Worm (Caenorhabditis elegans) whole organism, L4/young adult: ENCODE results near the gene mrps-10.

Experiments used
- W03F9.2 ChIP-seq: fragments of 150-350 bp; optimal IDR thresholded peaks from 2 replicates; lab custom pipeline; 2014; ENCODE audit warnings: missing biosample characterization, missing genetic modification characterization
- dao-5 ChIP-seq: sonication (generic microtip); optimal IDR thresholded peaks from 2 replicates; lab custom pipeline; 2016; ENCODE audit warnings: missing genotype, missing genetic modification characterization, moderate library complexity, missing compliant biosample characterization
- him-1 ChIP-seq: sonication (generic microtip); optimal IDR thresholded peaks from 2 replicates; lab custom pipeline; 2016; ENCODE audit warnings: missing genotype, missing genetic modification reagents, missing genetic modification characterization, missing compliant biosample characterization

mrps-10 gene

DNA sequence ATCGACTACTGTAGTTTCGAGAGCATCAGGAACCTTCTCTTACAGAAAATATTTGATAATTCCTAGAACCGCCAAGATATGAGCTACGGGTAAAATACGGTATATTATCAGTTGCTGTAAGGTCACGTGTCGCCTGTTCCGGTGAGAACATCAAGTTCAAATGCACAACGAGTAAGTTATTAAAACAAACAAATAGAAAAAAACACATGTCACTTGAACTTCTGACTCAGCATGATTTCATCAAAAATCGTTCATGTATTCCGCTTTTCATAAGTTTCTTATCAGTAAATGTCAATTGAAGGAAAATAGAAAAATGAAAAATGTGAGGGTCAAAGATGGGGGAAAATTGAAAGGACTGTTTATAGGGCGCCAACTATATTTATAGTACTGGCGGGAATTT is 34.3 kb downstream of the mrps-10 start:
- TF ChIP-seq dao-5 (tag; lab: Kevin White, UChicago) (no peak), him-1 (tag; lab: Kevin White, UChicago) (no peak), W03F9.2 (tag; lab: Kevin White, UChicago) (no peak)

DNA sequence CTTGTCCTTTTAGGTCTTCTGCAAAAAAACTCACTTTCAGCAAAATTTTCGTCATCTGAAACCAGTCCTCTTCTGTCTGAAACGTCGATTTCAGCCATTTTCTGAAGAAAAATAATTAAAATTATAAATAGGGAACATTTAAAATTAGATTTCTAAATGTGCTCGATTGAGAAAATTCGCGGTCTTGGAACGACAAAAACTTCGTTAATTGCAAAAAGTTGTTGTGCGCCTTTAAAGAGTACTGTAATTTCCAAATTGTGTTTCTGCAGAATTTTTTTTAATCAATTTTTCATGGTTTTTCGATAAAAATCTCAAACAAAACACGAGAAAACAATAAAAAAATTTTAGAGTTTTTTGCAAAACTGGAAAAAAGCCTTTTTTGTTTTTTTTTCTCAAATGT is 40.5 kb downstream of the mrps-10 start, which contains the start of gene ttm-1:
Gene ttm-1, minus strand, starts transcription at position 101 of the 400 bp plus-strand sequence.
- TF ChIP-seq him-1 (tag; lab: Kevin White, UChicago) (no peak), dao-5 (tag; lab: Kevin White, UChicago) (no peak)

DNA sequence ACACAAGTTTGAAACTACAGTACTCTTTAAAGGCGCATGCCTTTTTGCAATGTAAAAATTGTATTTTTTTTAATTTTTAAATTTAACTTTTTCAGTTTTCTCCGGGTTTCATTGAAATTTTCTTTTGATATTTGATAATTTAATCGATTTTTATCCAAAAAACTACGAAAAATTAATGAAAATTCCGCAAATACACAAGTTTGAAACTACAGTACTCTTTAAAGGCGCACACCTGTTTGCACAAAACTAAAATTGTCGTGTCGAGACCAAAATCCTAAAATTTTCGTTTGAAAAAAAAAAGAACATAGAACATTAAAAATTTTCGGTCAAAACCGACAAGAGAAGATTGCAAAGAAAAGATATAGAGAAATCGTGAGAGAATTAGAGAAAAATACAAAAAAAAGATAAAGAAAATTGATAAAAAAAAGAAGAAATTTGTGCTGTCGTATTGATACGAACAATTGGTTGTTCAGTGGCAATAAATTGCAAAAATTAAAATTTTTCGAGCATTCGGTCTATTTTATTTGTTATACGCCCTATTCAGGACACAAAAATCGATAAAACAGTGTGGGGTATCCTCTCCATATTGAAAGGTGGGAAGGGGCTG is 41.2 kb downstream of the mrps-10 start:
- TF ChIP-seq him-1 (tag; lab: Kevin White, UChicago) = no peak
- TF ChIP-seq dao-5 (tag; lab: Kevin White, UChicago) = no peak
- TF ChIP-seq W03F9.2 (tag; lab: Kevin White, UChicago) = no peak

DNA sequence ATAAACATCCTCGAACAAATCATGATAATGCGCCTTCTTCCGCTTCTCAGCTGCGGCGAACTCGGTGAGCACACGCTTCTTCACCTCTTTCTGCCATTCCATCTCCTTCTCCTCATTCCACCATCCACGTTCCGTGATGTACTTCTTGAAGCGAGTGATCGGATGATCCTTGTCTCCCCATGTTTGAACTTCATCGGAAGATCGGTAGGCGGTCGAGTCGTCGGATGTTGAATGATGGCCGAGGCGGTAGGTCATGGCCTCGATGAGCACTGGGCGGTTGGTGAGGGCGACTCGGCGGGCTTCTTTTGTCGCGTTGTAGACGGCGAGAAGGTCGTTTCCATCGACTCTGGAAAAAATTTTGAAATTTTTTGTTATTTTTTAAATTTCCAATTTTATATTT is 42.0 kb downstream of the mrps-10 start:
- no peak for TF ChIP-seq dao-5 (tag; lab: Kevin White, UChicago)
- no peak for TF ChIP-seq W03F9.2 (tag; lab: Kevin White, UChicago)
- TF ChIP-seq him-1 (tag; lab: Kevin White, UChicago) = no peak

DNA sequence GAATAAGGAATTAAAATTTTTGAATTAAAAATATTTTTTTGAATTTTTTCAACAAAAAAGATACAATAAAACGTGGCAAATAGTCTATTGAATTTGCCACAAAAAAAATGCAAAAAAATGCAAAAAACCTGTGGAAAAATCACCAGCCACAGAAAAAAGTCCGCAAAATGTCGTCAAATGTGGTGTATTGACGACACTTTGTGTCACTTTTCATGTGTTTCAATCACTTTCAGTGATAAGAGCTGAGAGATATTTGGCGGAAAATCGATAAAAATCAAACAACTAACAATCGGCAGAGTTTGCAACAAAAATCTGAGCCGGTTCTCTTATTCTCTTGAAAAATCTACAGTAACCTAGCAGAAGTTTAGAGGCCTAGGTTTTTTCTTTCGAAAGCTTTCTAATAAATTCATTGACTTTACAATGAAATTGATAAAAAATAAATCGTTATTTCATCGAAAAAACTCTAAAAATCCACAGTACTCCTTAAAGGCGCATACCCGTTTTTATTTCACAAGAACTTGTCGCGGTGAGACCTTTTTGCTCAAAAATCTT is 45.5 kb downstream of the mrps-10 start:
- TF ChIP-seq him-1 (tag; lab: Kevin White, UChicago) (no peak), W03F9.2 (tag; lab: Kevin White, UChicago) (peak; percentile 10), dao-5 (tag; lab: Kevin White, UChicago) (no peak)

DNA sequence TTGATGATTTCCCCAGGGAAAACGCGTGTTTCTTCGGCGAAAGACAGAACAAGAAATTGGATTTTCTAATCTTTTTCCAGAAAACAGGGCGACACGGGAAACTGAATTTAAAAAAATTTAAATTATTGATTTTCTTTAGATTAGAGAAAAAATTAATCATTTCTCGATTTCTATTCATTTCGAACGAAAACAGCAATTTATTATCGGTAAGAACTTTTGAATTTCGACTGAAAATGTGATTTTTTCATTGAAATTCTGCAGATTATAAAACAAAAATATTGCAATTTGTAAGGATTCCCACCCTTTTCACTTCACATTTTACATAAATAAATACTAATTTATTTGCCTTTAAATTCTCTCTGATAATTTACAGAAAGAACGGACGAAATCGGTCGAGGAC is 46.0 kb downstream of the mrps-10 start, which contains the start of gene bckd-1A:
Gene bckd-1A, minus strand, starts transcription at position 101 of the 400 bp plus-strand sequence.
- TF ChIP-seq dao-5 (tag; lab: Kevin White, UChicago) (no peak), him-1 (tag; lab: Kevin White, UChicago) (no peak), W03F9.2 (tag; lab: Kevin White, UChicago) (no peak)
